Fruit fly (Drosophila melanogaster): ENCODE data around the gene CG10469.

DNA sequence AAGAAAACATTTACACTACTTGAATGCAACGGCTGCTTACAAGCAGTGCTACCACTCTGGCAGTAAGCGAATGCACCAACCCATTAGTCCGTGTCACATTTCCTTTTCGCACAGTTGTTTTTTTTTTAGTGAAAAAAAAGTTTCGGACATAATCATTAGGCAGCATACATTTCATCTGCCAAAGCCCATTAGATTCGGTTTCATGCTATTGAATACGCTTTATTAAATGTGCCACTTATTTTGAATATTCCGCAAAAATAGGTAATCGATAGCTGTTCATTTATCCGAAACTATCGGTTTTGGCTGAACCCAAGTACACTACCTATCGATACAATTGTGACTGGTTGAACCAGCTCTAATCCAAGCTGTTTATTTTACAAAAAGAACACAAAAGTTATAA is 38.3 kb downstream of the CG10469 start, which contains the start of gene tant:
- TF ChIP-seq chinmo (GFP tag; IDR thresholded peaks at IDR 0.05; ENCODE audit: partially characterized antibody) (peak; percentile 24; the same call in 1 of the 4 replicates), CG10321 (GFP tag; IDR thresholded peaks at IDR 0.05) (no peak), CG6683 (GFP tag; optimal IDR thresholded peaks at IDR 0.05) (no peak)
